Fruit fly (Drosophila melanogaster) whole organism, prepupa: Measurements from ENCODE around the gene Charon.

Experiments
- Eip78C ChIP-seq: fragments of 200-800 bp; sonication (Bioruptor generic); peaks from one replicate; lab custom pipeline; 2016; ENCODE audit warnings: missing biosample characterization, missing genetic modification characterization
- Lpt ChIP-seq: fragments of 200-800 bp; sonication (Bioruptor generic); optimal IDR thresholded peaks from 3 replicates; lab custom pipeline; 2016; ENCODE audit warnings: missing biosample characterization, missing genetic modification characterization
- acj6 ChIP-seq: fragments of 200-800 bp; sonication (Bioruptor generic); optimal IDR thresholded peaks from 3 replicates; lab custom pipeline; 2016; ENCODE audit warnings: missing biosample characterization, missing genetic modification characterization
- dsx ChIP-seq: fragments of 200-800 bp; optimal IDR thresholded peaks from 3 replicates; lab custom pipeline; 2019; ENCODE audit warnings: missing biosample characterization, mild to moderate bottlenecking, missing genetic modification characterization, moderate library complexity; ENCODE audit not compliant: poor library complexity, severe bottlenecking
- pdm3 ChIP-seq: fragments of 200-800 bp; sonication (Bioruptor generic); optimal IDR thresholded peaks from 3 replicates; lab custom pipeline; 2016; ENCODE audit warnings: missing biosample characterization, missing genetic modification characterization

- no peak for TF ChIP-seq dsx
- no peak for TF ChIP-seq Lpt (GFP tag; lab: Kevin White, UChicago)
- peak; percentile 31 for TF ChIP-seq acj6 (GFP tag; lab: Kevin White, UChicago)
- TF ChIP-seq pdm3 (GFP tag; lab: Kevin White, UChicago): no peak
- peak; percentile 51 for TF ChIP-seq Eip78C (GFP tag; lab: Kevin White, UChicago)
Measured at dm6 chr2L:1135495-1135894, 37.1 kb downstream of the Charon start.
